Fruit fly (Drosophila melanogaster): ENCODE measurements around the gene Jon99Fi.

Gene Jon99Fi

dm6 chr3R:30461608-30462243, 27.0 kb upstream of the Jon99Fi start (continued):
- TF ChIP-seq CG8944 (GFP tag; optimal IDR thresholded peaks at IDR 0.05) (no peak), ems (GFP tag; optimal IDR thresholded peaks at IDR 0.05) (no peak), oc (tag; optimal IDR thresholded peaks at IDR 0.05) (no peak), CG7963 (GFP tag; IDR thresholded peaks at IDR 0.05; ENCODE audit: partially characterized antibody) (no peak), CG9437 (GFP tag; optimal IDR thresholded peaks at IDR 0.05) (no peak), hb (GFP tag; IDR thresholded peaks at IDR 0.05; ENCODE audit: partially characterized antibody) (no peak), CG3847 (GFP tag; IDR thresholded peaks at IDR 0.05) (no peak), ac (GFP tag; optimal IDR thresholded peaks at IDR 0.05) (no peak), CG33213 (GFP tag; optimal IDR thresholded peaks at IDR 0.05) (no peak), zen (tag; optimal IDR thresholded peaks at IDR 0.05) (no peak), CG32767 (GFP tag; IDR thresholded peaks at IDR 0.05) (no peak), CG4854 (GFP tag; optimal IDR thresholded peaks at IDR 0.05) (no peak), CG18764 (GFP tag; optimal IDR thresholded peaks at IDR 0.05) (no peak), CG2202 (tag; optimal IDR thresholded peaks at IDR 0.05) (no peak), CG1832 (GFP tag; optimal IDR thresholded peaks at IDR 0.05) (no peak), mirr (GFP tag; optimal IDR thresholded peaks at IDR 0.05) (no peak), mld (GFP tag; IDR thresholded peaks at IDR 0.05; ENCODE audit: partially characterized antibody) (no peak), ase (GFP tag; IDR thresholded peaks at IDR 0.05) (no peak), CG12236 (GFP tag; optimal IDR thresholded peaks at IDR 0.05) (no peak), grau (tag; optimal IDR thresholded peaks at IDR 0.05) (peak; percentile 38), C15 (GFP tag; IDR thresholded peaks at IDR 0.05) (no peak), salm (tag; optimal IDR thresholded peaks at IDR 0.05) (no peak), eyg (GFP tag; optimal IDR thresholded peaks at IDR 0.05) (no peak), ato (GFP tag; IDR thresholded peaks at IDR 0.05; ENCODE audit: partially characterized antibody) (no peak), CG4328 (GFP tag; optimal IDR thresholded peaks at IDR 0.05) (peak; percentile 6), lov (optimal IDR thresholded peaks at IDR 0.05) (no peak), lov (GFP tag; IDR thresholded peaks at IDR 0.05) (no peak), fd102C (GFP tag; optimal IDR thresholded peaks at IDR 0.05) (no peak), Dbx (GFP tag; IDR thresholded peaks at IDR 0.05) (no peak), mam (GFP tag; optimal IDR thresholded peaks at IDR 0.05) (no peak), gt (GFP tag; IDR thresholded peaks at IDR 0.05) (no peak), Oaz (GFP tag; IDR thresholded peaks at IDR 0.05) (0 out of 2 replicates have a peak, but pooled peaks have one; percentile 8), CG2129 (GFP tag; IDR thresholded peaks at IDR 0.05; ENCODE audit: partially characterized antibody) (no peak), CG1602 (GFP tag; optimal IDR thresholded peaks at IDR 0.05) (no peak), Sox102F (GFP tag; optimal IDR thresholded peaks at IDR 0.05) (peak; percentile 41), E2f1 (GFP tag; IDR thresholded peaks at IDR 0.05) (0 out of 2 replicates have a peak, but pooled peaks have one; percentile 30), sens (GFP tag) (no peak), CG8924 (tag; optimal IDR thresholded peaks at IDR 0.05) (peak; percentile 22), Dad (GFP tag; optimal IDR thresholded peaks at IDR 0.05) (no peak), CG14050 (GFP tag; IDR thresholded peaks at IDR 0.05) (peak; percentile 18; the same call in 1 of the 3 replicates), run (tag; optimal IDR thresholded peaks at IDR 0.05) (no peak), bowl (GFP tag; IDR thresholded peaks at IDR 0.05) (no peak), ci (GFP tag; IDR thresholded peaks at IDR 0.05) (peak; percentile 70; the same call in 2 of the 3 replicates), CG12071 (GFP tag; optimal IDR thresholded peaks at IDR 0.05) (no peak), dimm (GFP tag; IDR thresholded peaks at IDR 0.05) (no peak), CG3407 (GFP tag; optimal IDR thresholded peaks at IDR 0.05) (no peak), CG11723 (GFP tag; optimal IDR thresholded peaks at IDR 0.05) (no peak), Camta (GFP tag; optimal IDR thresholded peaks at IDR 0.05) (no peak), CG34422 (GFP tag; IDR thresholded peaks at IDR 0.05) (no peak), CG7987 (GFP tag; optimal IDR thresholded peaks at IDR 0.05) (no peak), Ravus (GFP tag; IDR thresholded peaks at IDR 0.05) (no peak)
